Worm (Caenorhabditis elegans) whole organism, L2 larva: ENCODE data around the gene F58E6.13.

Experiments
- F13H6.1 ChIP-seq: sonication (generic microtip); optimal IDR thresholded peaks from 2 replicates; lab custom pipeline; 2016; ENCODE audit warnings: missing genetic modification characterization, missing compliant biosample characterization
- alr-1 ChIP-seq: fragments of 150-350 bp; optimal IDR thresholded peaks from 2 replicates; lab custom pipeline; 2014; ENCODE audit warnings: missing biosample characterization, missing genetic modification characterization
- nhr-25 ChIP-seq: fragments of 150-350 bp; sonication (generic microtip); optimal IDR thresholded peaks from 3 replicates; lab custom pipeline; 2014; ENCODE audit warnings: missing biosample characterization, missing genetic modification characterization

DNA sequence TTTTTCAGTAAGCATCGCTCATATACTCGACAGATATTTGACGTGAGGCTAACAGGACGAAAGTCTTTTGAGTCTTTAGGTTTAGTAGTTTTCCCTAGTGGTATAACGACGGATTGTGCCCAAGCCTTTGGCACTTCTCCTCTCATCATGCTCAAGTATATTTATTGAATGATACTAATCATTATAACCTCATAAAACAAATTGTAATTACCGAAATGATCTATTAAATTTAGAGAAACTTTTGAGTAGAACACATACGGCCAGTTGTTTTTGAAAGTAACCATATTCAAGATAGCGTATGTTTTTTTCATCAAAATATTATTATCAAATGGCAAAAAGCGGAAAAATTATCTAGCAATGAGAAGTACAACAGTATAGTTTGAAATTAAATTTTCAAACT lies 26.3 kb downstream of the F58E6.13 start:
- no peak for TF ChIP-seq alr-1 (tag; lab: Kevin White, UChicago)
- TF ChIP-seq F13H6.1 (tag; lab: Kevin White, UChicago): no peak
- no peak for TF ChIP-seq nhr-25
